Worm (Caenorhabditis elegans): Measurements from ENCODE around the gene mrg-1.
A peak's percentile ranks its signal among the peaks of the same experiment; 100 is the strongest.

Gene mrg-1

DNA sequence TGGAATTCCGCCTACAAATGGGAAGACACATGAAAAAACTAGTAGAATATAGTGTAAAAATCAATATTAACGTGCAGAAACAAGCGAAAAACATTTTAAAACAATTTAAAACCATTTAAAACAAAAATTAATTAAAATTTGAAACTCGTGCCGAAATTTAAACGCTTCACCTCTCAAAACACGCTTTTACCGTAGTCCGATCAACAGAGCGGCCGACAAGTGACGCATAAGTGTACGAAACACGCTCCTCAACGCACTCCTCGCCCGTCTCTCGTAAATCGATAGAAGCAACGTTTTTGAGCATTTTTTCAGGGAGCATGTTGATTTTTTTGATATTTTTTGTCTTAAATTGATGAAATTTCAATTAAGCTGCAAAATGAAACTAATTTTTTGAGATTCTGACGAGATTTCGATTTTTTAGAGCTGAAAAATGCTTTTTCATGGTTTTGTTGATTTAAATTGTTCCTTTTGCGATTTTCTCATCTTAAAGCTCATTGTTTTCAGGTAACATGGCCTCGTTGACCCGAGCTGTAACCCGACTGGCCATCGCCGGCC is 30.6 kb upstream of the mrg-1 start, which contains the start of gene cox-5A (continued):
- peak; percentile 99 for TF ChIP-seq spr-3 (GFP tag; optimal IDR thresholded peaks at IDR 0.05)
- peak; percentile 99 for TF ChIP-seq pha-4 (GFP tag; IDR thresholded peaks at IDR 0.05)
- TF ChIP-seq pha-4 (tag; optimal IDR thresholded peaks at IDR 0.05) = peak; percentile 99
- peak; percentile 99 for TF ChIP-seq dmd-9 (GFP tag; IDR thresholded peaks at IDR 0.05)
- TF ChIP-seq daf-8 (GFP tag; IDR thresholded peaks at IDR 0.05) = no peak
- peak; percentile 99 for TF ChIP-seq lin-13 (GFP tag; optimal IDR thresholded peaks at IDR 0.05)
- peak; percentile 63 for TF ChIP-seq nhr-111 (GFP tag; optimal IDR thresholded peaks at IDR 0.05)
- peak; percentile 26 for TF ChIP-seq ceh-62 (tag; optimal IDR thresholded peaks at IDR 0.05)
- TF ChIP-seq set-16 (GFP tag; IDR thresholded peaks at IDR 0.05) = peak; percentile 63
- peak; percentile 92 for TF ChIP-seq D1046.2 (GFP tag; IDR thresholded peaks at IDR 0.05)
- no peak for TF ChIP-seq unc-39 (tag; optimal IDR thresholded peaks at IDR 0.05)
- peak; percentile 85 to 96 for TF ChIP-seq hif-1 (tag; optimal IDR thresholded peaks at IDR 0.05)
- peak; percentile 90 for TF ChIP-seq ceh-44 (GFP tag; IDR thresholded peaks at IDR 0.05)
- peak; percentile 98 for TF ChIP-seq arid-1 (GFP tag; conservative IDR thresholded peaks at IDR 0.05)
- TF ChIP-seq nhr-6 (tag; optimal IDR thresholded peaks at IDR 0.05) = peak; percentile 99
- no peak for TF ChIP-seq dmd-8 (GFP tag; IDR thresholded peaks at IDR 0.05)
- TF ChIP-seq madf-5 (GFP tag; IDR thresholded peaks at IDR 0.05) = peak; percentile 72 to 74; a peak in 2 of 4 replicates
- TF ChIP-seq egl-27 (tag; optimal IDR thresholded peaks at IDR 0.05) = no peak
- peak; percentile 98 for TF ChIP-seq nhr-42 (GFP tag; IDR thresholded peaks at IDR 0.05)
- no peak for TF ChIP-seq daf-12 (tag; optimal IDR thresholded peaks at IDR 0.05)
- TF ChIP-seq R02D3.7 (tag; optimal IDR thresholded peaks at IDR 0.05) = peak; percentile 43
- peak; percentile 81 for TF ChIP-seq nhr-76 (tag; optimal IDR thresholded peaks at IDR 0.05)
- peak; percentile 99 for TF ChIP-seq ceh-20 (GFP tag; IDR thresholded peaks at IDR 0.05)
- TF ChIP-seq nhr-41 (GFP tag; IDR thresholded peaks at IDR 0.05) = peak; percentile 91
- peak; percentile 100 for TF ChIP-seq dpl-1 (GFP tag; optimal IDR thresholded peaks at IDR 0.05)
- peak; percentile 99 for TF ChIP-seq fkh-10 (GFP tag; optimal IDR thresholded peaks at IDR 0.05)
- peak; percentile 99 for TF ChIP-seq T26A8.4 (GFP tag; IDR thresholded peaks at IDR 0.05)
- peak; percentile 95 for TF ChIP-seq Y105C5A.15 (GFP tag; IDR thresholded peaks at IDR 0.05)
- TF ChIP-seq Y48G9A.11 (GFP tag; IDR thresholded peaks at IDR 0.05) = peak; percentile 90
- peak; percentile 88 for TF ChIP-seq snpc-1.2 (GFP tag; IDR thresholded peaks at IDR 0.05)
- peak; percentile 97 for TF ChIP-seq spr-1 (tag; optimal IDR thresholded peaks at IDR 0.05)
- TF ChIP-seq lin-38 (GFP tag; IDR thresholded peaks at IDR 0.05) = peak; percentile 96
- peak; percentile 81 for TF ChIP-seq sdz-12 (GFP tag; optimal IDR thresholded peaks at IDR 0.05)
- TF ChIP-seq mxl-2 (GFP tag; conservative IDR thresholded peaks at IDR 0.05) = peak; percentile 76; the same call in 1 of the 2 replicates
- peak; percentile 95 for TF ChIP-seq F10B5.3 (tag; optimal IDR thresholded peaks at IDR 0.05)
- peak; percentile 97 for TF ChIP-seq jun-1 (tag; optimal IDR thresholded peaks at IDR 0.05)
- TF ChIP-seq ztf-11 (tag; optimal IDR thresholded peaks at IDR 0.05) = no peak
- TF ChIP-seq F49E8.2 (tag; optimal IDR thresholded peaks at IDR 0.05; ENCODE audit: borderline replicate concordance) = peak; percentile 92
- peak; percentile 98 for TF ChIP-seq nhr-102 (tag; optimal IDR thresholded peaks at IDR 0.05)
- TF ChIP-seq snpc-4 (tag; optimal IDR thresholded peaks at IDR 0.05) = peak; percentile 67
- TF ChIP-seq zip-2 (tag; optimal IDR thresholded peaks at IDR 0.05) = peak; percentile 92
- TF ChIP-seq attf-4 (tag; optimal IDR thresholded peaks at IDR 0.05) = peak; percentile 54
- TF ChIP-seq lin-39 (tag; optimal IDR thresholded peaks at IDR 0.05) = peak; percentile 2
- peak; percentile 98 for TF ChIP-seq madf-9 (GFP tag; conservative IDR thresholded peaks at IDR 0.05)
- TF ChIP-seq zip-11 (GFP tag; IDR thresholded peaks at IDR 0.05) = no peak
- TF ChIP-seq nhr-11 (tag; optimal IDR thresholded peaks at IDR 0.05) = peak; percentile 98
- TF ChIP-seq Y5F2A.4 (GFP tag; optimal IDR thresholded peaks at IDR 0.05) = peak; percentile 92
- peak in 1 of 2 experiments; percentile 100 for TF ChIP-seq unc-62 (GFP tag; optimal IDR thresholded peaks at IDR 0.05 in 1 of 2)
- TF ChIP-seq unc-62 (tag; optimal IDR thresholded peaks at IDR 0.05) = no peak
- TF ChIP-seq ceh-28 (tag; optimal IDR thresholded peaks at IDR 0.05) = peak; percentile 95
- TF ChIP-seq hlh-11 (tag; optimal IDR thresholded peaks at IDR 0.05) = peak; percentile 99
- TF ChIP-seq saeg-2 (GFP tag; IDR thresholded peaks at IDR 0.05) = peak; percentile 97
